Worm (Caenorhabditis elegans) whole organism, young adult: ENCODE data around the gene T11F8.12.

Experiments
- B0035.1 ChIP-seq: sonication (generic microtip); optimal IDR thresholded peaks from 2 replicates; lab custom pipeline; 2016; ENCODE audit warnings: missing genetic modification characterization, mild to moderate bottlenecking, missing compliant biosample characterization, missing genotype, missing genetic modification reagents
- C06A6.2 ChIP-seq: fragments of 200-800 bp; sonication (Bioruptor generic); conservative IDR thresholded peaks from 2 replicates; pipeline ENCODE4 v1.3.6; 2022; ENCODE audit warnings: missing genetic modification characterization, missing compliant biosample characterization
- C17E4.6 ChIP-seq: fragments of 200-800 bp; sonication (Bioruptor generic); IDR thresholded peaks from 2 replicates; pipeline ENCODE4 v1.3.6; 2022; ENCODE audit warnings: missing genetic modification reagents, missing genetic modification characterization, missing compliant biosample characterization
- D2030.7 ChIP-seq: fragments of 200-800 bp; sonication (Bioruptor generic); IDR thresholded peaks from 2 replicates; pipeline ENCODE4 v1.3.6; 2022; ENCODE audit warnings: missing genetic modification reagents, missing genetic modification characterization, missing compliant biosample characterization
- F10E7.11 ChIP-seq: sonication (generic microtip); optimal IDR thresholded peaks from 2 replicates; lab custom pipeline; 2017; ENCODE audit warnings: mild to moderate bottlenecking, missing genetic modification characterization, moderate library complexity, missing compliant biosample characterization
- F37B4.10 ChIP-seq: fragments of 200-800 bp; sonication (Bioruptor generic); IDR thresholded peaks from 2 replicates; pipeline ENCODE4 v1.3.6; 2022; ENCODE audit warnings: missing genetic modification characterization, missing compliant biosample characterization
- F49E8.2 ChIP-seq: sonication (generic microtip); optimal IDR thresholded peaks from 3 replicates; lab custom pipeline; 2017; ENCODE audit warnings: missing genetic modification characterization, mild to moderate bottlenecking, missing compliant biosample characterization, antibody characterized with exemption, moderate library complexity; ENCODE audit not compliant: insufficient read depth
- F52B5.7 ChIP-seq: sonication (generic microtip); optimal IDR thresholded peaks from 2 replicates; lab custom pipeline; 2016; ENCODE audit warnings: mild to moderate bottlenecking, missing genetic modification characterization, missing compliant biosample characterization
- F55B11.4 ChIP-seq: sonication (generic microtip); optimal IDR thresholded peaks from 2 replicates; lab custom pipeline; 2016; ENCODE audit warnings: missing compliant biosample characterization, missing genetic modification characterization, borderline replicate concordance; ENCODE audit not compliant: insufficient read depth
- F57C9.4 ChIP-seq: sonication (generic microtip); optimal IDR thresholded peaks from 2 replicates; lab custom pipeline; 2017; ENCODE audit warnings: mild to moderate bottlenecking, missing genetic modification characterization, missing compliant biosample characterization
- K11D2.4 ChIP-seq: fragments of 200-800 bp; sonication (Bioruptor generic); IDR thresholded peaks from 2 replicates; pipeline ENCODE4 v1.3.6; 2022; ENCODE audit warnings: missing genetic modification reagents, missing genetic modification characterization, missing compliant biosample characterization
- K12H6.12 ChIP-seq: fragments of 200-800 bp; sonication (Bioruptor generic); optimal IDR thresholded peaks from 2 replicates; lab custom pipeline; 2018; ENCODE audit warnings: mild to moderate bottlenecking, missing genetic modification characterization, missing compliant biosample characterization
- T07F8.4 ChIP-seq: sonication (generic microtip); optimal IDR thresholded peaks from 2 replicates; lab custom pipeline; 2016; ENCODE audit warnings: mild to moderate bottlenecking, missing genetic modification characterization, moderate library complexity, missing compliant biosample characterization
- Y53G8AR.9 ChIP-seq: fragments of 200-800 bp; sonication (Bioruptor generic); conservative IDR thresholded peaks from 2 replicates; pipeline ENCODE4 v1.3.6; 2022; ENCODE audit warnings: missing genetic modification reagents, missing genetic modification characterization, missing compliant biosample characterization
- atf-7 ChIP-seq: sonication (generic microtip); optimal IDR thresholded peaks from 2 replicates; lab custom pipeline; 2017; ENCODE audit warnings: mild to moderate bottlenecking, missing genetic modification characterization, missing compliant biosample characterization
- attf-5 ChIP-seq: fragments of 200-800 bp; sonication (Bioruptor generic); optimal IDR thresholded peaks from 2 replicates; lab custom pipeline; 2018; ENCODE audit warnings: mild to moderate bottlenecking, missing genetic modification characterization, missing compliant biosample characterization
- attf-6 ChIP-seq: fragments of 200-800 bp; sonication (Bioruptor generic); IDR thresholded peaks from 2 replicates; pipeline ENCODE4 v1.3.6; 2022; ENCODE audit warnings: missing genetic modification reagents, missing genetic modification characterization, missing compliant biosample characterization
- ceh-27 ChIP-seq: fragments of 200-800 bp; sonication (Bioruptor generic); optimal IDR thresholded peaks from 2 replicates; lab custom pipeline; 2018; ENCODE audit warnings: mild to moderate bottlenecking, missing genetic modification characterization, moderate library complexity, missing compliant biosample characterization
- ceh-58 ChIP-seq: fragments of 200-800 bp; sonication (Bioruptor generic); IDR thresholded peaks from 2 replicates; pipeline ENCODE4 v1.3.6; 2022; ENCODE audit warnings: missing genetic modification characterization, missing compliant biosample characterization
- ceh-91 ChIP-seq: fragments of 200-800 bp; sonication (Bioruptor generic); IDR thresholded peaks from 2 replicates; pipeline ENCODE4 v1.3.6; 2022; ENCODE audit warnings: missing genetic modification reagents, missing genetic modification characterization, missing compliant biosample characterization
- dpl-1 ChIP-seq: fragments of 150-350 bp; optimal IDR thresholded peaks from 2 replicates; lab custom pipeline; 2014; ENCODE audit warnings: missing biosample characterization, missing genetic modification reagents, missing genetic modification characterization
- egl-18 ChIP-seq: fragments of 200-800 bp; sonication (Bioruptor generic); IDR thresholded peaks from 2 replicates; pipeline ENCODE4 v1.3.6; 2022; ENCODE audit warnings: missing genetic modification reagents, missing genetic modification characterization, missing compliant biosample characterization
- egrh-3 ChIP-seq: fragments of 200-800 bp; sonication (Bioruptor generic); IDR thresholded peaks from 2 replicates; pipeline ENCODE4 v1.3.6; 2022; ENCODE audit warnings: missing genetic modification reagents, missing genetic modification characterization, missing compliant biosample characterization
- fkh-3 ChIP-seq: sonication (generic microtip); optimal IDR thresholded peaks from 2 replicates; lab custom pipeline; 2016; ENCODE audit warnings: mild to moderate bottlenecking, missing genetic modification characterization, missing compliant biosample characterization
- hlh-12 ChIP-seq: sonication (generic microtip); optimal IDR thresholded peaks from 2 replicates; lab custom pipeline; 2016; ENCODE audit warnings: missing genetic modification characterization, missing compliant biosample characterization
- hlh-26 ChIP-seq: fragments of 200-800 bp; sonication (Bioruptor generic); conservative IDR thresholded peaks from 2 replicates; pipeline ENCODE4 v1.3.6; 2022; ENCODE audit warnings: missing genetic modification reagents, missing genetic modification characterization, missing compliant biosample characterization
- hrde-1 ChIP-seq: sonication (generic microtip); optimal IDR thresholded peaks from 2 replicates; lab custom pipeline; 2016; ENCODE audit warnings: missing genetic modification characterization, mild to moderate bottlenecking, missing compliant biosample characterization, moderate library complexity, missing genotype, missing genetic modification reagents, borderline replicate concordance
- lag-1 ChIP-seq: fragments of 200-800 bp; sonication (Bioruptor generic); IDR thresholded peaks from 2 replicates; pipeline ENCODE4 v1.3.6; 2022; ENCODE audit warnings: missing genetic modification reagents, missing genetic modification characterization, missing compliant biosample characterization
- lin-26 ChIP-seq: fragments of 200-800 bp; sonication (Bioruptor generic); IDR thresholded peaks from 2 replicates; pipeline ENCODE4 v1.3.6; 2022; ENCODE audit warnings: missing genetic modification reagents, missing genetic modification characterization, missing compliant biosample characterization
- lir-1 ChIP-seq: fragments of 200-800 bp; sonication (Bioruptor generic); conservative IDR thresholded peaks from 2 replicates; pipeline ENCODE4 v1.3.6; 2022; ENCODE audit warnings: missing genetic modification reagents, missing genetic modification characterization, missing compliant biosample characterization
- mcd-1 ChIP-seq: fragments of 200-800 bp; sonication (Bioruptor generic); IDR thresholded peaks from 2 replicates; pipeline ENCODE4 v1.3.6; 2022; ENCODE audit warnings: missing genetic modification reagents, missing genetic modification characterization, missing compliant biosample characterization
- mes-4 ChIP-seq: sonication (generic microtip); optimal IDR thresholded peaks from 2 replicates; lab custom pipeline; 2016; ENCODE audit warnings: missing genotype, missing genetic modification characterization, missing compliant biosample characterization
- nfya-1 ChIP-seq: sonication (generic microtip); optimal IDR thresholded peaks from 2 replicates; lab custom pipeline; 2017; ENCODE audit warnings: antibody characterized with exemption, missing compliant biosample characterization, missing genetic modification characterization, borderline replicate concordance; ENCODE audit not compliant: insufficient read depth
- nhr-179 ChIP-seq: sonication (generic microtip); optimal IDR thresholded peaks from 2 replicates; lab custom pipeline; 2016; ENCODE audit warnings: mild to moderate bottlenecking, missing genetic modification characterization, missing compliant biosample characterization
- nhr-27 ChIP-seq: fragments of 200-800 bp; sonication (Bioruptor generic); optimal IDR thresholded peaks from 2 replicates; lab custom pipeline; 2018; ENCODE audit warnings: mild to moderate bottlenecking, missing genetic modification characterization, moderate library complexity, missing compliant biosample characterization
- pbrm-1 ChIP-seq: fragments of 200-800 bp; sonication (Bioruptor generic); IDR thresholded peaks from 2 replicates; pipeline ENCODE4 v1.3.6; 2022; ENCODE audit warnings: missing genetic modification reagents, missing genetic modification characterization, missing compliant biosample characterization
- rcor-1 ChIP-seq: fragments of 200-800 bp; sonication (Bioruptor generic); IDR thresholded peaks from 2 replicates; pipeline ENCODE4 v1.3.6; 2022; ENCODE audit warnings: missing genetic modification reagents, missing genetic modification characterization, missing compliant biosample characterization
- rec-8 ChIP-seq, 2 experiments: sonication (generic microtip); optimal IDR thresholded peaks; 2 replicates each; lab custom pipeline; 2016; ENCODE audit warnings: mild to moderate bottlenecking in 2 of 2, missing genetic modification characterization in 2 of 2, missing genetic modification reagents in 2 of 2, missing genotype in 2 of 2, missing biosample characterization in 1 of 2, missing compliant biosample characterization in 1 of 2, moderate library complexity in 1 of 2
- tlf-1 ChIP-seq: fragments of 200-800 bp; sonication (Bioruptor generic); optimal IDR thresholded peaks from 2 replicates; lab custom pipeline; 2018; ENCODE audit warnings: mild to moderate bottlenecking, missing genetic modification characterization, missing compliant biosample characterization
- unc-62 ChIP-seq: fragments of 150-350 bp; optimal IDR thresholded peaks from 2 replicates; lab custom pipeline; 2014; ENCODE audit warnings: missing biosample characterization, missing genetic modification reagents, missing genetic modification characterization
- ztf-26 ChIP-seq: sonication (generic microtip); optimal IDR thresholded peaks from 2 replicates; lab custom pipeline; 2017; ENCODE audit warnings: missing genetic modification characterization, missing compliant biosample characterization
- ztf-6 ChIP-seq: fragments of 200-800 bp; sonication (Bioruptor generic); IDR thresholded peaks from 2 replicates; pipeline ENCODE4 v1.3.6; 2022; ENCODE audit warnings: missing genetic modification reagents, missing genetic modification characterization, missing compliant biosample characterization

T11F8.12 gene

DNA sequence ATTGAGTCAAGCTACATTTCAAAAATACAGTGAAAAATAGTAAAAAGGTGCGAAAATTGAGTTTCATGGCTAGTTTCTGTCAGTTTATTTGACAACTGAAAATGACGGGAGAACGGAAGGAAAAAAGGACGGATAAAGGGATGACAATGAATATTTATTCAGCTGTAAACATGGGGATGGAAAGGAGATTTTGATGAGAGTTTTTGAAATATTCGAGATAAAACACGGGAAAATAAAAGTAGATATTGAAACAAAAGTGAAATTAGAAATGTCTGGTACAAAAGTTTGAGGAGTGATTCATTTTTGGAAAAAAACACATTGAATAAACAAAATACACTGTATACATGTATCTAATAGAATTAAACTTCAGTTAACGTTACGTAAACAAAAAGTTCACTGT, at the start of gene T11F8.12:
TSS of gene T11F8.12 (minus strand) at position 101 of the 400 bp plus-strand sequence.
- TF ChIP-seq F37B4.10: no peak
- TF ChIP-seq egl-18 (GFP tag; lab: Robert Waterston, UW): no peak
- no peak for TF ChIP-seq ztf-26
- TF ChIP-seq nfya-1: no peak
- no peak for TF ChIP-seq C17E4.6 (GFP tag; lab: Robert Waterston, UW)
- TF ChIP-seq Y53G8AR.9 (GFP tag; lab: Robert Waterston, UW): no peak

ce11 chrIV:5530980-5531379, 48.8 kb upstream of the T11F8.12 start:
- no peak for TF ChIP-seq hlh-12 (tag; lab: Kevin White, UChicago)
- no peak for TF ChIP-seq ceh-91 (GFP tag; lab: Robert Waterston, UW)
- TF ChIP-seq ceh-58: no peak
- no peak for TF ChIP-seq lir-1 (GFP tag; lab: Robert Waterston, UW)
- no peak for TF ChIP-seq F55B11.4 (tag; lab: Kevin White, UChicago)
- TF ChIP-seq Y53G8AR.9 (GFP tag; lab: Robert Waterston, UW): no peak
- TF ChIP-seq lag-1 (GFP tag; lab: Robert Waterston, UW): no peak
- no peak for TF ChIP-seq F52B5.7 (tag; lab: Kevin White, UChicago)
- TF ChIP-seq lin-26: no peak
- TF ChIP-seq ztf-6: no peak
- TF ChIP-seq F10E7.11 (tag; lab: Kevin White, UChicago): no peak
- TF ChIP-seq, all 124 proteins: peak for 0

- TF ChIP-seq nhr-179 (tag; lab: Kevin White, UChicago) (no peak), attf-5 (GFP tag; lab: Kevin White, UChicago) (no peak), K12H6.12 (tag; lab: Kevin White, UChicago) (no peak)
- TF ChIP-seq, all 124 proteins: peak for 0
Measured at ce11 chrIV:5528285-5528684, 46.2 kb upstream of the T11F8.12 start, which contains the start of gene unc-5. Gene unc-5 (minus strand): TSS chrIV:5528338.

- TF ChIP-seq hrde-1 (tag; lab: Kevin White, UChicago): no peak
- TF ChIP-seq nhr-27 (tag; lab: Kevin White, UChicago): no peak
- TF ChIP-seq K12H6.12 (tag; lab: Kevin White, UChicago): no peak
- TF ChIP-seq egrh-3 (GFP tag; lab: Robert Waterston, UW): no peak
- TF ChIP-seq rec-8 (tag; optimal IDR thresholded peaks at IDR 0.05; lab: Kevin White, UChicago): no peak
- TF ChIP-seq F57C9.4 (tag; lab: Kevin White, UChicago): no peak
- no peak for TF ChIP-seq K11D2.4 (GFP tag; lab: Robert Waterston, UW)
- no peak for TF ChIP-seq mcd-1 (GFP tag; lab: Robert Waterston, UW)
- no peak for TF ChIP-seq hlh-26
- no peak for TF ChIP-seq egl-18 (GFP tag; lab: Robert Waterston, UW)
- no peak for TF ChIP-seq unc-62 (GFP tag; lab: Kevin White, UChicago)
- no peak for TF ChIP-seq tlf-1 (GFP tag; lab: Kevin White, UChicago)
- TF ChIP-seq attf-6 (GFP tag; lab: Robert Waterston, UW): no peak
- TF ChIP-seq B0035.1 (tag; lab: Kevin White, UChicago): no peak
Measured at ce11 chrIV:5526711-5527383, 44.7 kb upstream of the T11F8.12 start.

DNA sequence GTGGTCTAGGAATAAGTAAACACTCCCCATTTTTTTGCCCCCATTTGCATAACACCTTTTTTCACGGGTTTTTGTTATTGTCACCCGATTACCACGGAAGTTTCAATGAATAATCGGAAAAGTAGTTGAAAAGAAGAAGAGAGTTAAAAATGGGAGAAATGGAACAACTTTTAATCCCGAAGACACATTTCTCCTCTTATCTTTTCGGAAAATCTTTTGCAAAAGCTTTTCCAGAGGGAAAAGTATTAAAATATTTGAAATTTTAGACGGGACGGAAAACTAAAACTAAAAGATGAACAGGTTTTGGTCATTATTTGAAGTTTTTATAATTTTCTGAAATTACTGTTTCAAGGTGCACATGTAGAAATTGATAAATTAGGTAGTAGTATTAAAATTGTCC, 36.9 kb upstream of the T11F8.12 start:
- TF ChIP-seq D2030.7 (GFP tag; lab: Robert Waterston, UW): no peak
- no peak for TF ChIP-seq ceh-58
- no peak for TF ChIP-seq dpl-1 (GFP tag; lab: Kevin White, UChicago)
- no peak for TF ChIP-seq F55B11.4 (tag; lab: Kevin White, UChicago)
- TF ChIP-seq F49E8.2 (tag; lab: Kevin White, UChicago): no peak
- TF ChIP-seq ceh-27 (GFP tag; lab: Kevin White, UChicago): no peak
- TF ChIP-seq fkh-3: no peak
- TF ChIP-seq C06A6.2 (GFP tag; lab: Robert Waterston, UW): no peak
- TF ChIP-seq mes-4 (tag; lab: Kevin White, UChicago): no peak
- no peak for TF ChIP-seq T07F8.4 (tag; lab: Kevin White, UChicago)
- TF ChIP-seq K12H6.12 (tag; lab: Kevin White, UChicago): no peak
- no peak for TF ChIP-seq pbrm-1
- TF ChIP-seq rcor-1 (GFP tag; lab: Robert Waterston, UW): no peak
- no peak for TF ChIP-seq atf-7 (tag; lab: Kevin White, UChicago)
